Worm (Caenorhabditis elegans) whole organism, young adult: Measurements from ENCODE around the gene C54D2.6.

Experiments
- B0035.1 ChIP-seq: sonication (generic microtip); optimal IDR thresholded peaks from 2 replicates; lab custom pipeline; 2016; ENCODE audit warnings: missing genetic modification characterization, mild to moderate bottlenecking, missing compliant biosample characterization, missing genotype, missing genetic modification reagents
- B0336.3 ChIP-seq: fragments of 200-800 bp; sonication (Bioruptor generic); IDR thresholded peaks from 2 replicates; pipeline ENCODE4 v1.3.6; 2022; ENCODE audit warnings: missing genetic modification characterization, missing compliant biosample characterization
- C06A6.2 ChIP-seq: fragments of 200-800 bp; sonication (Bioruptor generic); conservative IDR thresholded peaks from 2 replicates; pipeline ENCODE4 v1.3.6; 2022; ENCODE audit warnings: missing genetic modification characterization, missing compliant biosample characterization
- F22D6.2 ChIP-seq: sonication (generic microtip); optimal IDR thresholded peaks from 2 replicates; lab custom pipeline; 2016; ENCODE audit warnings: mild to moderate bottlenecking, missing genetic modification characterization, missing compliant biosample characterization
- F23B12.7 ChIP-seq: sonication (generic microtip); optimal IDR thresholded peaks from 2 replicates; lab custom pipeline; 2017; ENCODE audit warnings: missing genetic modification characterization, mild to moderate bottlenecking, missing compliant biosample characterization, antibody characterized with exemption, moderate library complexity; ENCODE audit not compliant: insufficient read depth
- F37B4.10 ChIP-seq: fragments of 200-800 bp; sonication (Bioruptor generic); IDR thresholded peaks from 2 replicates; pipeline ENCODE4 v1.3.6; 2022; ENCODE audit warnings: missing genetic modification characterization, missing compliant biosample characterization
- F39B2.1 ChIP-seq: fragments of 200-800 bp; sonication (Bioruptor generic); IDR thresholded peaks from 2 replicates; pipeline ENCODE4 v1.3.6; 2022; ENCODE audit warnings: missing genetic modification reagents, missing genetic modification characterization, missing compliant biosample characterization
- F49E8.2 ChIP-seq: sonication (generic microtip); optimal IDR thresholded peaks from 3 replicates; lab custom pipeline; 2017; ENCODE audit warnings: missing genetic modification characterization, mild to moderate bottlenecking, missing compliant biosample characterization, antibody characterized with exemption, moderate library complexity; ENCODE audit not compliant: insufficient read depth
- Y53F4B.3 ChIP-seq: fragments of 200-800 bp; sonication (Bioruptor generic); IDR thresholded peaks from 2 replicates; pipeline ENCODE4 v1.3.6; 2022; ENCODE audit warnings: missing genetic modification reagents, missing genetic modification characterization, missing compliant biosample characterization
- Y79H2A.3 ChIP-seq: fragments of 200-800 bp; sonication (Bioruptor generic); conservative IDR thresholded peaks from 2 replicates; pipeline ENCODE4 v1.3.6; 2022; ENCODE audit warnings: missing genetic modification reagents, missing genetic modification characterization, missing compliant biosample characterization
- ZK185.1 ChIP-seq: sonication (generic microtip); optimal IDR thresholded peaks from 2 replicates; lab custom pipeline; 2016; ENCODE audit warnings: mild to moderate bottlenecking, missing genetic modification characterization, missing compliant biosample characterization; ENCODE audit not compliant: poor library complexity, severe bottlenecking
- akir-1 ChIP-seq: fragments of 200-800 bp; sonication (Bioruptor generic); optimal IDR thresholded peaks from 2 replicates; lab custom pipeline; 2018; ENCODE audit warnings: mild to moderate bottlenecking, missing genetic modification characterization, moderate library complexity, missing compliant biosample characterization
- atf-7 ChIP-seq: sonication (generic microtip); optimal IDR thresholded peaks from 2 replicates; lab custom pipeline; 2017; ENCODE audit warnings: mild to moderate bottlenecking, missing genetic modification characterization, missing compliant biosample characterization
- athp-1 ChIP-seq: sonication (generic microtip); optimal IDR thresholded peaks from 2 replicates; lab custom pipeline; 2017; ENCODE audit warnings: mild to moderate bottlenecking, missing genetic modification characterization, missing compliant biosample characterization
- bed-2 ChIP-seq: fragments of 200-800 bp; sonication (Bioruptor generic); IDR thresholded peaks from 2 replicates; pipeline ENCODE4 v1.3.6; 2022; ENCODE audit warnings: missing genetic modification reagents, missing genetic modification characterization, missing compliant biosample characterization
- cebp-1 ChIP-seq, 2 experiments: fragments of 200-800 bp in 1 of 2; sonication (Bioruptor generic) in 1 of 2; sonication (generic microtip) in 1 of 2; IDR thresholded peaks in 1 of 2; optimal IDR thresholded peaks in 1 of 2; 2 replicates each; pipeline versions ENCODE4 v1.3.6 to Lab custom; 2017 to 2022; ENCODE audit warnings: missing compliant biosample characterization in 2 of 2, missing genetic modification characterization in 2 of 2, mild to moderate bottlenecking in 1 of 2, missing genetic modification reagents in 1 of 2, moderate library complexity in 1 of 2
- ceh-100 ChIP-seq: fragments of 200-800 bp; sonication (Bioruptor generic); IDR thresholded peaks from 2 replicates; pipeline ENCODE4 v1.3.6; 2022; ENCODE audit warnings: missing genetic modification reagents, missing genetic modification characterization, missing compliant biosample characterization
- ceh-91 ChIP-seq: fragments of 200-800 bp; sonication (Bioruptor generic); IDR thresholded peaks from 2 replicates; pipeline ENCODE4 v1.3.6; 2022; ENCODE audit warnings: missing genetic modification reagents, missing genetic modification characterization, missing compliant biosample characterization
- die-1 ChIP-seq: sonication (generic microtip); optimal IDR thresholded peaks from 2 replicates; lab custom pipeline; 2016; ENCODE audit warnings: missing genotype, mild to moderate bottlenecking, missing genetic modification characterization, missing compliant biosample characterization
- egl-18 ChIP-seq: fragments of 200-800 bp; sonication (Bioruptor generic); IDR thresholded peaks from 2 replicates; pipeline ENCODE4 v1.3.6; 2022; ENCODE audit warnings: missing genetic modification reagents, missing genetic modification characterization, missing compliant biosample characterization
- ekl-4 ChIP-seq: fragments of 200-800 bp; sonication (Bioruptor generic); IDR thresholded peaks from 2 replicates; pipeline ENCODE4 v1.3.6; 2022; ENCODE audit warnings: missing genetic modification reagents, missing genetic modification characterization, missing compliant biosample characterization
- hmg-20 ChIP-seq: fragments of 200-800 bp; sonication (Bioruptor generic); IDR thresholded peaks from 2 replicates; pipeline ENCODE4 v1.3.6; 2022; ENCODE audit warnings: missing genetic modification reagents, missing genetic modification characterization, missing compliant biosample characterization
- hrde-1 ChIP-seq: sonication (generic microtip); optimal IDR thresholded peaks from 2 replicates; lab custom pipeline; 2016; ENCODE audit warnings: missing genetic modification characterization, mild to moderate bottlenecking, missing compliant biosample characterization, moderate library complexity, missing genotype, missing genetic modification reagents, borderline replicate concordance
- let-607 ChIP-seq, 2 experiments: fragments of 200-800 bp in 1 of 2; sonication (Bioruptor generic) in 1 of 2; sonication (generic microtip) in 1 of 2; optimal IDR thresholded peaks; 2 replicates each; lab custom pipeline; 2016 to 2018; ENCODE audit warnings: mild to moderate bottlenecking in 2 of 2, missing compliant biosample characterization in 2 of 2, missing genetic modification characterization in 2 of 2, moderate library complexity in 2 of 2, missing genotype in 1 of 2
- lin-40 ChIP-seq: sonication (generic microtip); optimal IDR thresholded peaks from 2 replicates; lab custom pipeline; 2016; ENCODE audit warnings: missing genetic modification characterization, mild to moderate bottlenecking, missing compliant biosample characterization, missing genotype, missing genetic modification reagents
- lin-54 ChIP-seq: fragments of 200-800 bp; sonication (Bioruptor generic); optimal IDR thresholded peaks from 2 replicates; lab custom pipeline; 2018; ENCODE audit warnings: mild to moderate bottlenecking, missing genetic modification characterization, missing compliant biosample characterization
- lir-1 ChIP-seq: fragments of 200-800 bp; sonication (Bioruptor generic); conservative IDR thresholded peaks from 2 replicates; pipeline ENCODE4 v1.3.6; 2022; ENCODE audit warnings: missing genetic modification reagents, missing genetic modification characterization, missing compliant biosample characterization
- lsy-27 ChIP-seq: sonication (generic microtip); optimal IDR thresholded peaks from 2 replicates; lab custom pipeline; 2017; ENCODE audit warnings: missing genetic modification characterization, mild to moderate bottlenecking, missing compliant biosample characterization, antibody characterized with exemption, missing genotype, borderline replicate concordance; ENCODE audit not compliant: insufficient read depth
- madf-10 ChIP-seq: sonication (generic microtip); optimal IDR thresholded peaks from 2 replicates; lab custom pipeline; 2016; ENCODE audit warnings: mild to moderate bottlenecking, missing genetic modification characterization, missing compliant biosample characterization
- madf-3 ChIP-seq: fragments of 200-800 bp; sonication (Bioruptor generic); IDR thresholded peaks from 2 replicates; pipeline ENCODE4 v1.3.6; 2022; ENCODE audit warnings: missing genetic modification reagents, missing genetic modification characterization, missing compliant biosample characterization
- madf-8 ChIP-seq: fragments of 200-800 bp; sonication (Bioruptor generic); conservative IDR thresholded peaks from 2 replicates; pipeline ENCODE4 v1.3.6; 2022; ENCODE audit warnings: missing genetic modification reagents, missing genetic modification characterization, missing compliant biosample characterization
- nfyb-1 ChIP-seq: fragments of 200-800 bp; sonication (Bioruptor generic); IDR thresholded peaks from 2 replicates; pipeline ENCODE4 v1.3.6; 2022; ENCODE audit warnings: missing genetic modification reagents, missing genetic modification characterization, missing compliant biosample characterization
- nhr-120 ChIP-seq: fragments of 200-800 bp; sonication (Bioruptor generic); IDR thresholded peaks from 2 replicates; pipeline ENCODE4 v1.3.6; 2022; ENCODE audit warnings: missing genetic modification characterization, missing compliant biosample characterization
- nhr-80 ChIP-seq: sonication (generic microtip); optimal IDR thresholded peaks from 2 replicates; lab custom pipeline; 2016; ENCODE audit warnings: missing genetic modification characterization, missing compliant biosample characterization
- pbrm-1 ChIP-seq: fragments of 200-800 bp; sonication (Bioruptor generic); IDR thresholded peaks from 2 replicates; pipeline ENCODE4 v1.3.6; 2022; ENCODE audit warnings: missing genetic modification reagents, missing genetic modification characterization, missing compliant biosample characterization
- pha-4 ChIP-seq: fragments of 150-350 bp; sonication (generic microtip); optimal IDR thresholded peaks from 2 replicates; lab custom pipeline; 2014; ENCODE audit warnings: missing biosample characterization, missing genetic modification reagents, missing genetic modification characterization
- repo-1 ChIP-seq: sonication (generic microtip); optimal IDR thresholded peaks from 2 replicates; lab custom pipeline; 2017; ENCODE audit warnings: mild to moderate bottlenecking, missing genetic modification characterization, missing compliant biosample characterization
- sdz-38 ChIP-seq: sonication (generic microtip); optimal IDR thresholded peaks from 2 replicates; lab custom pipeline; 2016; ENCODE audit warnings: missing genotype, missing genetic modification characterization, missing compliant biosample characterization
- sea-2 ChIP-seq: fragments of 200-800 bp; sonication (Bioruptor generic); IDR thresholded peaks from 2 replicates; pipeline ENCODE4 v1.3.6; 2022; ENCODE audit warnings: missing genetic modification characterization, missing compliant biosample characterization
- snpc-1.3 ChIP-seq: sonication (generic microtip); optimal IDR thresholded peaks from 2 replicates; lab custom pipeline; 2017; ENCODE audit warnings: missing genetic modification characterization, mild to moderate bottlenecking, missing compliant biosample characterization, antibody characterized with exemption, moderate library complexity, missing genotype, missing genetic modification reagents; ENCODE audit not compliant: insufficient read depth
- snpc-3.4 ChIP-seq: sonication (generic microtip); optimal IDR thresholded peaks from 2 replicates; lab custom pipeline; 2017; ENCODE audit warnings: missing genetic modification characterization, mild to moderate bottlenecking, missing compliant biosample characterization, antibody characterized with exemption, moderate library complexity, missing genotype, missing genetic modification reagents
- somi-1 ChIP-seq: fragments of 200-800 bp; sonication (Bioruptor generic); optimal IDR thresholded peaks from 2 replicates; lab custom pipeline; 2018; ENCODE audit warnings: mild to moderate bottlenecking, missing genetic modification characterization, missing compliant biosample characterization
- unc-130 ChIP-seq: sonication (generic microtip); optimal IDR thresholded peaks from 2 replicates; lab custom pipeline; 2016; ENCODE audit warnings: missing genetic modification reagents, missing genetic modification characterization, missing compliant biosample characterization
- zfh-2 ChIP-seq: fragments of 200-800 bp; sonication (Bioruptor generic); conservative IDR thresholded peaks from 2 replicates; pipeline ENCODE4 v1.3.6; 2022; ENCODE audit warnings: missing genetic modification reagents, missing genetic modification characterization, missing compliant biosample characterization
- ztf-25 ChIP-seq: fragments of 200-800 bp; sonication (Bioruptor generic); IDR thresholded peaks from 2 replicates; pipeline ENCODE4 v1.3.6; 2022; ENCODE audit warnings: missing genetic modification reagents, missing genetic modification characterization, missing compliant biosample characterization
- ztf-6 ChIP-seq: fragments of 200-800 bp; sonication (Bioruptor generic); IDR thresholded peaks from 2 replicates; pipeline ENCODE4 v1.3.6; 2022; ENCODE audit warnings: missing genetic modification reagents, missing genetic modification characterization, missing compliant biosample characterization

The C54D2.6 gene

DNA sequence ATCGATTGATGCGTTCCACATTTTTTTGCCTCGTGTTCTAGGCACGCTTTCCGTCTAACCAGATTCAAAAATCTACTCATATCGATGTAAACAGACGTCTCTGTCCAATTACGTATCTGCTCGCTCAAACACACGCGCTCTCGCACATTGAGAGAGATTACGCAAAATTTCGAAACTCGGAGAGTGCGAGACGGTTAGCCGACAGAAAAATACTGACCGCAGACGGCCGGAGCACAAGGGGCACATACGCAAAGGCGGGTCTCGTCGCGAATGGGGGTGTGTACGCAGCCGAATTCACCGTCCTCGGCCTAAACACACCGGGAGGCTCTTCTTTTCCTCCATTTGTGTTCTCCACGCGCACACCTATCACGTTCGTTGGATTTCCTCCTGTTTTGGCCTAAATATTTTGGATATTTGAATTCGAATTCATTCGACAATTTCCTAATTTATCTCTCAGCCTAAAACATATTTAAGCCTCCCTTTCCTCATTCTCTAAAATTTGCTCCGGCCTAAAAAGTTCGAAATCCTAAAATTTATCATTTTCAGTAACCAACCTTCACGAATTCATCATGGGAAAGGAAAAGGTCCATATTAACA lies 24.1 kb downstream of the C54D2.6 start, which contains the start of gene eef-1A.2:
eef-1A.2 (plus strand) TSS at position 547 of the 597 bp plus-strand sequence.
- TF ChIP-seq pha-4 (tag; lab: Kevin White, UChicago) (peak; percentile 75), madf-10 (tag; lab: Kevin White, UChicago) (peak; percentile 66), cebp-1 (GFP tag; IDR thresholded peaks at IDR 0.05; lab: Robert Waterston, UW) (peak; percentile 100), cebp-1 (tag; optimal IDR thresholded peaks at IDR 0.05; lab: Kevin White, UChicago) (peak; percentile 100), lin-54 (GFP tag; lab: Kevin White, UChicago) (peak; percentile 75), Y53F4B.3 (no peak), F49E8.2 (tag; lab: Kevin White, UChicago) (no peak), let-607 (tag; optimal IDR thresholded peaks at IDR 0.05; lab: Kevin White, UChicago) (peak; percentile 66 to 84), athp-1 (peak; percentile 82), ceh-91 (GFP tag; lab: Robert Waterston, UW) (no peak; the same call in 1 of the 2 replicates), hmg-20 (GFP tag; lab: Robert Waterston, UW) (no peak), egl-18 (0 out of 2 replicates have a peak, but pooled peaks have one; percentile 24), madf-3 (GFP tag; lab: Robert Waterston, UW) (0 out of 2 replicates have a peak, but pooled peaks have one; percentile 44), B0035.1 (tag; lab: Kevin White, UChicago) (no peak), repo-1 (tag; lab: Kevin White, UChicago) (peak; percentile 80), C06A6.2 (GFP tag; lab: Robert Waterston, UW) (peak; percentile 85), B0336.3 (GFP tag; lab: Robert Waterston, UW) (peak; percentile 94), pbrm-1 (GFP tag; lab: Robert Waterston, UW) (peak; percentile 88), sdz-38 (tag; lab: Kevin White, UChicago) (no peak), lin-40 (peak; percentile 93), ZK185.1 (tag; lab: Kevin White, UChicago) (peak; percentile 78), snpc-3.4 (tag; lab: Kevin White, UChicago) (no peak), F23B12.7 (tag; lab: Kevin White, UChicago) (no peak), ceh-100 (no peak), somi-1 (GFP tag; lab: Kevin White, UChicago) (peak; percentile 83), zfh-2 (GFP tag; lab: Robert Waterston, UW) (peak; percentile 98), madf-8 (GFP tag; lab: Robert Waterston, UW) (no peak), F39B2.1 (GFP tag; lab: Robert Waterston, UW) (no peak), F22D6.2 (tag; lab: Kevin White, UChicago) (peak; percentile 18), lsy-27 (tag; lab: Kevin White, UChicago) (no peak), lir-1 (GFP tag; lab: Robert Waterston, UW) (peak; percentile 88), bed-2 (GFP tag; lab: Robert Waterston, UW) (peak; percentile 55; the same call in 1 of the 2 replicates), F37B4.10 (GFP tag; lab: Robert Waterston, UW) (no peak), nfyb-1 (GFP tag; lab: Robert Waterston, UW) (peak; percentile 96), die-1 (tag; lab: Kevin White, UChicago) (peak; percentile 58), Y79H2A.3 (GFP tag; lab: Robert Waterston, UW) (0 out of 2 replicates have a peak, but pooled peaks have one; percentile 47), atf-7 (tag; lab: Kevin White, UChicago) (peak; percentile 93), ekl-4 (GFP tag; lab: Robert Waterston, UW) (peak; percentile 81), nhr-80 (tag; lab: Kevin White, UChicago) (peak; percentile 97), nhr-120 (GFP tag; lab: Robert Waterston, UW) (no peak), hrde-1 (tag; lab: Kevin White, UChicago) (no peak), sea-2 (GFP tag; lab: Robert Waterston, UW) (no peak), unc-130 (GFP tag; lab: Kevin White, UChicago) (no peak), ztf-25 (GFP tag; lab: Robert Waterston, UW) (no peak), akir-1 (GFP tag; lab: Kevin White, UChicago) (peak; percentile 44), snpc-1.3 (tag; lab: Kevin White, UChicago) (no peak), ztf-6 (GFP tag; lab: Robert Waterston, UW) (0 out of 2 replicates have a peak, but pooled peaks have one; percentile 70)
